Fruit fly (Drosophila melanogaster): ENCODE data around the gene Fdx2.

Gene Fdx2

DNA sequence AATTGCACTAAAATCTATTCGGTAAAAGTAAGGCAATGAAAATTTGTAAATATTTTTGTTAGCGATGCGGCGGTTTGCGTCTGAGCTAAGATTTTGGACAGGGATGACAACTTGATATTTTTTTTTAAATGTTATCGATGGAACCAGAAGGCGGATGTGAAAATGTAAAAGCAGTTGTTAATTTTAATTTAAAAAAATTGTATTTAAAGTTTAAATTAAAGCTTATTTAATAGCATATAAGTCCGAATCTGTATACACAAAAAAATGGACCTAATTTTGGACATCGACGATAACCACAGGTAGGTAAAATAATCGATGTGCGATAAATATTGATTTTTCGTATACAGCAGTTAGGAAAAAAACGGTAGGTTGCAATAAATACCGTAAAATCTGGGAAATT is 29.9 kb upstream of the Fdx2 start, which contains the start of the genes CG11586 and VhaM9.7-a (continued):
- TF ChIP-seq CG10366 (GFP tag; IDR thresholded peaks at IDR 0.05) (0 out of 2 replicates have a peak, but pooled peaks have one; percentile 8), Lpt (GFP tag; optimal IDR thresholded peaks at IDR 0.05) (no peak), crc (GFP tag; optimal IDR thresholded peaks at IDR 0.05) (no peak), lov (optimal IDR thresholded peaks at IDR 0.05) (no peak), lov (GFP tag; IDR thresholded peaks at IDR 0.05) (no peak), pita (GFP tag; optimal IDR thresholded peaks at IDR 0.05) (peak; percentile 52), Bdp1 (GFP tag; optimal IDR thresholded peaks at IDR 0.05) (no peak), pzg (GFP tag; optimal IDR thresholded peaks at IDR 0.05) (peak; percentile 60), CG33213 (GFP tag; optimal IDR thresholded peaks at IDR 0.05) (no peak), CG12155 (GFP tag; optimal IDR thresholded peaks at IDR 0.05) (no peak), da (GFP tag; optimal IDR thresholded peaks at IDR 0.05) (no peak), Lhr (GFP tag; optimal IDR thresholded peaks at IDR 0.05) (peak; percentile 31), Fer3 (tag; optimal IDR thresholded peaks at IDR 0.05) (no peak), CG11085 (GFP tag; IDR thresholded peaks at IDR 0.05) (no peak), CG18599 (GFP tag; optimal IDR thresholded peaks at IDR 0.05) (no peak), Hand (GFP tag; optimal IDR thresholded peaks at IDR 0.05) (no peak), CG15269 (tag; optimal IDR thresholded peaks at IDR 0.05) (no peak), odd (GFP tag; optimal IDR thresholded peaks at IDR 0.05) (no peak), CG12391 (tag; optimal IDR thresholded peaks at IDR 0.05) (peak; percentile 50), CG6765 (GFP tag; optimal IDR thresholded peaks at IDR 0.05) (no peak), mirr (GFP tag; optimal IDR thresholded peaks at IDR 0.05) (no peak), ssp (GFP tag; IDR thresholded peaks at IDR 0.05) (no peak), CG32767 (GFP tag; IDR thresholded peaks at IDR 0.05) (0 out of 2 replicates have a peak, but pooled peaks have one; percentile 20), Bteb2 (GFP tag; optimal IDR thresholded peaks at IDR 0.05) (no peak), bcd (GFP tag; optimal IDR thresholded peaks at IDR 0.05) (no peak), CoRest (tag; optimal IDR thresholded peaks at IDR 0.05) (peak; percentile 36), CG2129 (GFP tag; IDR thresholded peaks at IDR 0.05; ENCODE audit: partially characterized antibody) (peak; percentile 37; the same call in 1 of the 2 replicates), trem (tag; optimal IDR thresholded peaks at IDR 0.05) (peak; percentile 99), D19B (GFP tag; optimal IDR thresholded peaks at IDR 0.05) (no peak), CG30431 (GFP tag; optimal IDR thresholded peaks at IDR 0.05) (no peak), CG17912 (GFP tag; optimal IDR thresholded peaks at IDR 0.05) (no peak), BEAF-32 (GFP tag; optimal IDR thresholded peaks at IDR 0.05) (peak; percentile 66), croc (GFP tag; conservative IDR thresholded peaks at IDR 0.05) (no peak), ken (GFP tag; IDR thresholded peaks at IDR 0.05) (no peak), Asciz (GFP tag; optimal IDR thresholded peaks at IDR 0.05) (no peak), klu (GFP tag; IDR thresholded peaks at IDR 0.05) (no peak), ewg (GFP tag; optimal IDR thresholded peaks at IDR 0.05) (peak; percentile 8), CG42726 (GFP tag; IDR thresholded peaks at IDR 0.05; ENCODE audit: partially characterized antibody) (no peak), Sry-δ (GFP tag; optimal IDR thresholded peaks at IDR 0.05) (peak; percentile 73), Vsx1 (GFP tag; optimal IDR thresholded peaks at IDR 0.05) (peak; percentile 21), nau (GFP tag; optimal IDR thresholded peaks at IDR 0.05) (no peak), vvl (GFP tag; IDR thresholded peaks at IDR 0.05) (no peak), CG8765 (GFP tag; IDR thresholded peaks at IDR 0.05) (no peak), so (GFP tag; IDR thresholded peaks at IDR 0.05) (no peak), yki (optimal IDR thresholded peaks at IDR 0.05) (no peak), Kr (GFP tag; optimal IDR thresholded peaks at IDR 0.05) (no peak), CG4282 (GFP tag; optimal IDR thresholded peaks at IDR 0.05) (no peak), Gsc (GFP tag; IDR thresholded peaks at IDR 0.05) (no peak), her (GFP tag; optimal IDR thresholded peaks at IDR 0.05) (no peak), Chrac-16 (GFP tag; optimal IDR thresholded peaks at IDR 0.05) (peak; percentile 2), Adf1 (GFP tag; IDR thresholded peaks at IDR 0.05) (no peak), sc (optimal IDR thresholded peaks at IDR 0.05) (no peak), sc (GFP tag; optimal IDR thresholded peaks at IDR 0.05) (no peak)
